Worm (Caenorhabditis elegans): ENCODE results near the gene clec-62.

Gene clec-62

ce11 chrII:12931456-12931923 lies 36.6 kb upstream of the clec-62 start, which contains the start of gene dct-18:
Gene dct-18, plus strand, starts transcription at chrII:12931873.
- TF ChIP-seq zfh-2 (GFP tag; conservative IDR thresholded peaks at IDR 0.05) (no peak), nhr-80 (tag; optimal IDR thresholded peaks at IDR 0.05) (peak; percentile 77), ets-4 (GFP tag; optimal IDR thresholded peaks at IDR 0.05) (peak; percentile 1), let-607 (tag; optimal IDR thresholded peaks at IDR 0.05) (peak; percentile 47 to 60), hlh-26 (GFP tag; conservative IDR thresholded peaks at IDR 0.05) (no peak)

ce11 chrII:12930138-12930537 lies 35.2 kb upstream of the clec-62 start:
- no peak for TF ChIP-seq madf-10 (tag; optimal IDR thresholded peaks at IDR 0.05)
- peak; percentile 33 for TF ChIP-seq nhr-80 (tag; optimal IDR thresholded peaks at IDR 0.05)

ce11 chrII:12928241-12928640 lies 33.3 kb upstream of the clec-62 start, which contains the start of gene F58G1.3:
Gene F58G1.3, minus strand, starts transcription at chrII:12928341.
- no peak for TF ChIP-seq hsf-1 (GFP tag; IDR thresholded peaks at IDR 0.05)
- no peak for TF ChIP-seq tbp1 (GFP tag; optimal IDR thresholded peaks at IDR 0.05)
- no peak for TF ChIP-seq lsy-27 (tag; optimal IDR thresholded peaks at IDR 0.05; ENCODE audit: borderline replicate concordance, insufficient read depth)
- TF ChIP-seq ztf-6 (GFP tag; IDR thresholded peaks at IDR 0.05), result no peak
- no peak for TF ChIP-seq ceh-58 (GFP tag; IDR thresholded peaks at IDR 0.05)
- TF ChIP-seq atf-7 (tag; optimal IDR thresholded peaks at IDR 0.05), result no peak
- TF ChIP-seq hlh-12 (tag; optimal IDR thresholded peaks at IDR 0.05), result no peak
- TF ChIP-seq zim-3 (tag; optimal IDR thresholded peaks at IDR 0.05), result no peak
- no peak for TF ChIP-seq F22D6.2 (tag; optimal IDR thresholded peaks at IDR 0.05)
- TF ChIP-seq snpc-3.4 (tag; optimal IDR thresholded peaks at IDR 0.05), result no peak

- TF ChIP-seq ceh-79 (tag; optimal IDR thresholded peaks at IDR 0.05) (no peak), die-1 (tag; optimal IDR thresholded peaks at IDR 0.05) (no peak), gei-17 (GFP tag; optimal IDR thresholded peaks at IDR 0.05) (no peak), mcd-1 (GFP tag; IDR thresholded peaks at IDR 0.05) (no peak), K12H6.12 (tag; optimal IDR thresholded peaks at IDR 0.05) (no peak), nhr-120 (GFP tag; IDR thresholded peaks at IDR 0.05) (no peak), fkh-3 (tag; optimal IDR thresholded peaks at IDR 0.05) (no peak), Y56A3A.18 (GFP tag; IDR thresholded peaks at IDR 0.05) (no peak), dox-1 (GFP tag; IDR thresholded peaks at IDR 0.05) (no peak), zim-3 (tag; optimal IDR thresholded peaks at IDR 0.05) (no peak), mxl-1 (tag; optimal IDR thresholded peaks at IDR 0.05) (no peak)
Observed at ce11 chrII:12925551-12925950, 30.6 kb upstream of the clec-62 start, which contains the start of gene F58G1.8. Gene F58G1.8, minus strand, starts transcription at chrII:12925651.

- TF ChIP-seq nhr-27 (tag; optimal IDR thresholded peaks at IDR 0.05) (no peak), him-1 (tag; optimal IDR thresholded peaks at IDR 0.05) (peak; percentile 46), Y56A3A.18 (GFP tag; IDR thresholded peaks at IDR 0.05) (no peak), madf-6 (GFP tag; IDR thresholded peaks at IDR 0.05) (peak; percentile 69), K12H6.12 (tag; optimal IDR thresholded peaks at IDR 0.05) (no peak), ceh-100 (GFP tag; IDR thresholded peaks at IDR 0.05) (0 out of 2 replicates have a peak, but pooled peaks have one; percentile 14), mcd-1 (GFP tag; IDR thresholded peaks at IDR 0.05) (no peak), B0336.3 (GFP tag; IDR thresholded peaks at IDR 0.05) (no peak), sdz-38 (tag; optimal IDR thresholded peaks at IDR 0.05) (no peak), dpl-1 (GFP tag; optimal IDR thresholded peaks at IDR 0.05) (no peak), nhr-179 (tag; optimal IDR thresholded peaks at IDR 0.05) (no peak), snpc-1.3 (tag; optimal IDR thresholded peaks at IDR 0.05; ENCODE audit: insufficient read depth) (no peak), snpc-1.1 (tag; optimal IDR thresholded peaks at IDR 0.05; ENCODE audit: insufficient read depth) (peak; percentile 47), F37B4.10 (GFP tag; IDR thresholded peaks at IDR 0.05) (no peak), fkh-3 (tag; optimal IDR thresholded peaks at IDR 0.05) (no peak), F49E8.2 (tag; optimal IDR thresholded peaks at IDR 0.05; ENCODE audit: insufficient read depth) (peak; percentile 78), lsl-1 (GFP tag; optimal IDR thresholded peaks at IDR 0.05) (peak; percentile 6), unc-130 (GFP tag; optimal IDR thresholded peaks at IDR 0.05) (peak; percentile 32), rec-8 (tag; optimal IDR thresholded peaks at IDR 0.05) (peak in 1 of 2 experiments; percentile 45), F52B5.7 (tag; optimal IDR thresholded peaks at IDR 0.05) (no peak)
Observed at ce11 chrII:12923225-12923624, 28.3 kb upstream of the clec-62 start.

Measured in whole organism, young adult.